Worm (Caenorhabditis elegans): ENCODE data around the gene C07A9.12.

DNA sequence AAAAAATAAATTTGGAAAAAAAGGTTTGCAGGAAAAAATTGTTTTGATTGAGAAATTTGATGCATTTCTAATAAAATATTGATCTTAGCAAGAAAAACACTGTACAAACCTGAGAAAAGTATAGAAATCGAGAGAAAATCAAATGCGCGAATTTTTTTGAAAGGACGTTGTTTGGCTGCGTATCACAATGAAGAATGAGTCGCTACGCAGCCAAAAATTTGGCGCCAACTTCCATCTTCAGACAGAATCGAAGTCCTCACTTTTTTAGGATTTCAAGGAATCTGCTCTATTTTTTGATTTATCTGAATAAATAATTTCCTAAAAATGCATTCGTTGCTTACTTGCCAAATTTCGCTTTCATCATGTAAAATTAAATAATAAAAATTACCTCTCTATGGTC, 19.3 kb upstream of the C07A9.12 start:
- TF ChIP-seq ama-1 (optimal IDR thresholded peaks at IDR 0.05) (no peak), pes-1 (GFP tag; IDR thresholded peaks at IDR 0.05) (no peak), aly-1 (tag; optimal IDR thresholded peaks at IDR 0.05) (no peak), hnd-1 (tag; optimal IDR thresholded peaks at IDR 0.05) (no peak), hmg-4 (GFP tag; optimal IDR thresholded peaks at IDR 0.05) (no peak), ceh-36 (tag; optimal IDR thresholded peaks at IDR 0.05) (no peak), ets-7 (tag; optimal IDR thresholded peaks at IDR 0.05) (no peak), F13C5.2 (tag; optimal IDR thresholded peaks at IDR 0.05) (no peak), tbx-11 (GFP tag; IDR thresholded peaks at IDR 0.05) (no peak)
